Worm (Caenorhabditis elegans): ENCODE measurements around the gene F45E4.5.

Gene F45E4.5

DNA sequence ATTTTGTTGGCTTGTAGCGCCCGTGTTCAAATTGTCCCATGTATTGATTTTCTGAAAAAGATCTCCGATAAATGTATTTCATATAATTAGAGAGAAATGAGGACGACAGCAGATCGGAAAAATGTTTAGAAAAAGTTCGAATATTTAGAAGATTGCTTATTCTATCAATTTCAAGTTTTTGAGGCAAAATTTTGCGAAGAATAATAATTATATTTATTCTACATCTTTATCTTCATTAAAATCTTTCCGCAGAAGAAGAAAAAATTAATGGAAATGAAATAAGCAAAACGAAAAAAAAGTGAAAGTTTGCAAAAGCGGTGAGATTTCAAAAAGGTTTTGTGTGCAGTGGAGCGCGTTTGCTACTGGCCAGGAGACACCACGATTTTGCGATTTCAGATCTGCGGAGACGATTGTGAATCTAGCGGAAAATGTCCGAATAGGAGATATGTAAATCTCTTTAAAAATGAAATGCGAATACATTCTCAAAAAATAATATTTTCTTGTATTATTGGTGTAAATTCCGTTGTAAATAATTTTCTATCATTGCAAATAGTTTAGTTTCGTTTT lies 25.5 kb upstream of the F45E4.5 start, which contains the start of gene nrde-4 (continued):
- peak; percentile 50 for TF ChIP-seq tbx-2 (tag; optimal IDR thresholded peaks at IDR 0.05)
- TF ChIP-seq lin-39 (tag; optimal IDR thresholded peaks at IDR 0.05): no peak
- TF ChIP-seq elt-2 (tag; optimal IDR thresholded peaks at IDR 0.05): no peak
- peak; percentile 70 for TF ChIP-seq pag-3 (tag; optimal IDR thresholded peaks at IDR 0.05; ENCODE audit: borderline replicate concordance, insufficient read depth)
- no peak for TF ChIP-seq zag-1 (tag; optimal IDR thresholded peaks at IDR 0.05)
- TF ChIP-seq nhr-20 (tag; optimal IDR thresholded peaks at IDR 0.05): peak; percentile 63
- TF ChIP-seq C34B4.2 (tag; optimal IDR thresholded peaks at IDR 0.05): no peak
- TF ChIP-seq nhr-12 (tag; optimal IDR thresholded peaks at IDR 0.05): no peak
- no peak for TF ChIP-seq ces-1 (GFP tag; optimal IDR thresholded peaks at IDR 0.05)
- TF ChIP-seq isw-1 (GFP tag; IDR thresholded peaks at IDR 0.05): peak; percentile 43
- peak; percentile 76 to 79 for TF ChIP-seq efl-1 (optimal IDR thresholded peaks at IDR 0.05)
- TF ChIP-seq efl-1 (GFP tag; optimal IDR thresholded peaks at IDR 0.05 in 1 of 2): peak; percentile 71 to 96
- no peak for TF ChIP-seq fkh-4 (tag; optimal IDR thresholded peaks at IDR 0.05; ENCODE audit: borderline replicate concordance)
- no peak for TF ChIP-seq nhr-28 (tag; optimal IDR thresholded peaks at IDR 0.05)
- peak; percentile 34 for TF ChIP-seq unc-130 (tag; optimal IDR thresholded peaks at IDR 0.05)
- no peak for TF ChIP-seq grh-1 (GFP tag; IDR thresholded peaks at IDR 0.05)
- peak; percentile 66 for TF ChIP-seq fkh-8 (tag; optimal IDR thresholded peaks at IDR 0.05)
- TF ChIP-seq hlh-4 (tag; optimal IDR thresholded peaks at IDR 0.05): no peak
- TF ChIP-seq fkh-10 (GFP tag; optimal IDR thresholded peaks at IDR 0.05): no peak
- TF ChIP-seq ceh-82 (tag; optimal IDR thresholded peaks at IDR 0.05): peak; percentile 65 to 77 (median 69)
- TF ChIP-seq snu-23 (GFP tag; optimal IDR thresholded peaks at IDR 0.05): peak; percentile 76
- TF ChIP-seq sox-4 (tag; optimal IDR thresholded peaks at IDR 0.05): no peak
- no peak for TF ChIP-seq pax-3 (tag; optimal IDR thresholded peaks at IDR 0.05)
- TF ChIP-seq dsc-1 (tag; optimal IDR thresholded peaks at IDR 0.05): peak; percentile 30
- peak; percentile 61 for TF ChIP-seq swsn-7 (tag; optimal IDR thresholded peaks at IDR 0.05)
- TF ChIP-seq nhr-85 (tag): peak; percentile 73
- no peak for TF ChIP-seq alr-1 (tag; optimal IDR thresholded peaks at IDR 0.05; ENCODE audit: borderline replicate concordance)
- TF ChIP-seq unc-86 (tag; optimal IDR thresholded peaks at IDR 0.05): peak; percentile 38
- no peak for TF ChIP-seq irx-1 (tag; optimal IDR thresholded peaks at IDR 0.05)
- no peak for TF ChIP-seq sptf-1 (tag; optimal IDR thresholded peaks at IDR 0.05)
- TF ChIP-seq ceh-8 (GFP tag; optimal IDR thresholded peaks at IDR 0.05): no peak
- TF ChIP-seq fos-1 (tag; optimal IDR thresholded peaks at IDR 0.05): peak; percentile 11

- TF ChIP-seq unc-62 (GFP tag; optimal IDR thresholded peaks at IDR 0.05) (no peak), ceh-82 (tag; optimal IDR thresholded peaks at IDR 0.05) (no peak), C16A3.4 (tag; optimal IDR thresholded peaks at IDR 0.05) (no peak), nhr-77 (tag; optimal IDR thresholded peaks at IDR 0.05) (no peak), egl-27 (tag; optimal IDR thresholded peaks at IDR 0.05) (no peak), lin-35 (GFP tag; optimal IDR thresholded peaks at IDR 0.05) (no peak), mep-1 (tag; optimal IDR thresholded peaks at IDR 0.05) (no peak), elt-3 (tag; optimal IDR thresholded peaks at IDR 0.05) (no peak), irx-1 (tag; optimal IDR thresholded peaks at IDR 0.05) (no peak)
Measured at ce11 chrIV:7653198-7653597, 24.4 kb upstream of the F45E4.5 start.

ce11 chrIV:7651120-7651519 lies 22.3 kb upstream of the F45E4.5 start, which contains the start of gene cima-1:
TSS of gene cima-1 (plus strand) at chrIV:7651459.
- TF ChIP-seq elt-2 (tag; optimal IDR thresholded peaks at IDR 0.05) (no peak), isw-1 (GFP tag; IDR thresholded peaks at IDR 0.05) (no peak), pax-3 (tag; optimal IDR thresholded peaks at IDR 0.05) (no peak), efl-1 (optimal IDR thresholded peaks at IDR 0.05) (no peak), efl-1 (GFP tag; optimal IDR thresholded peaks at IDR 0.05 in 1 of 2) (no peak), nhr-20 (tag; optimal IDR thresholded peaks at IDR 0.05) (no peak), mep-1 (tag; optimal IDR thresholded peaks at IDR 0.05) (peak; percentile 36), ces-1 (GFP tag; optimal IDR thresholded peaks at IDR 0.05) (no peak), irx-1 (tag; optimal IDR thresholded peaks at IDR 0.05) (no peak), sptf-1 (tag; optimal IDR thresholded peaks at IDR 0.05) (no peak), lin-35 (GFP tag; optimal IDR thresholded peaks at IDR 0.05) (peak in 1 of 2 experiments; percentile 5), hlh-4 (tag; optimal IDR thresholded peaks at IDR 0.05) (no peak), ama-1 (optimal IDR thresholded peaks at IDR 0.05) (no peak), ceh-63 (GFP tag; optimal IDR thresholded peaks at IDR 0.05) (no peak), skn-1 (tag; optimal IDR thresholded peaks at IDR 0.05) (no peak), snu-23 (GFP tag; optimal IDR thresholded peaks at IDR 0.05) (no peak), nhr-237 (tag; optimal IDR thresholded peaks at IDR 0.05) (no peak), lin-13 (GFP tag; optimal IDR thresholded peaks at IDR 0.05) (no peak), tlp-1 (tag; optimal IDR thresholded peaks at IDR 0.05) (no peak), jun-1 (tag; optimal IDR thresholded peaks at IDR 0.05) (no peak), nhr-77 (tag; optimal IDR thresholded peaks at IDR 0.05) (no peak), fkh-10 (GFP tag; optimal IDR thresholded peaks at IDR 0.05) (no peak), lsy-2 (tag; optimal IDR thresholded peaks at IDR 0.05) (peak in 1 of 2 experiments; percentile 30), nhr-85 (tag) (peak; percentile 68), C04F5.9 (tag; optimal IDR thresholded peaks at IDR 0.05) (no peak), blmp-1 (tag; optimal IDR thresholded peaks at IDR 0.05) (peak; percentile 88), nhr-12 (tag; optimal IDR thresholded peaks at IDR 0.05) (no peak)
